Worm (Caenorhabditis elegans) whole organism, early embryonic: ENCODE data around the gene cyp-33C11.

Experiments
- B0310.2 ChIP-seq: sonication (generic microtip); optimal IDR thresholded peaks from 2 replicates; lab custom pipeline; 2016; ENCODE audit warnings: mild to moderate bottlenecking, missing genetic modification characterization, missing compliant biosample characterization
- F13C5.2 ChIP-seq: sonication (generic microtip); optimal IDR thresholded peaks from 2 replicates; lab custom pipeline; 2017; ENCODE audit warnings: mild to moderate bottlenecking, missing genetic modification characterization, inconsistent platforms, missing compliant biosample characterization
- aly-1 ChIP-seq: sonication (generic microtip); optimal IDR thresholded peaks from 2 replicates; lab custom pipeline; 2016; ENCODE audit warnings: missing genetic modification characterization, missing compliant biosample characterization
- ama-1 ChIP-seq: fragments of 150-350 bp; optimal IDR thresholded peaks from 2 replicates; lab custom pipeline; 2014
- ceh-13 ChIP-seq: fragments of 200-800 bp; sonication (Bioruptor generic); optimal IDR thresholded peaks from 2 replicates; lab custom pipeline; 2018; ENCODE audit warnings: mild to moderate bottlenecking, missing genetic modification characterization, missing compliant biosample characterization
- ceh-36 ChIP-seq: sonication (generic microtip); optimal IDR thresholded peaks from 2 replicates; lab custom pipeline; 2016; ENCODE audit warnings: missing genetic modification characterization, inconsistent platforms, missing compliant biosample characterization
- ets-7 ChIP-seq: sonication (generic microtip); optimal IDR thresholded peaks from 2 replicates; lab custom pipeline; 2016; ENCODE audit warnings: missing genotype, missing genetic modification characterization, missing compliant biosample characterization
- flt-1 ChIP-seq: fragments of 200-800 bp; sonication (Bioruptor generic); IDR thresholded peaks from 2 replicates; pipeline ENCODE4 v1.3.6; 2022; ENCODE audit warnings: missing genetic modification characterization, missing compliant biosample characterization
- hmbx-1 ChIP-seq: sonication (generic microtip); optimal IDR thresholded peaks from 2 replicates; lab custom pipeline; 2016; ENCODE audit warnings: mild to moderate bottlenecking, missing genetic modification characterization, missing compliant biosample characterization
- hmg-4 ChIP-seq: fragments of 200-800 bp; sonication (Bioruptor generic); optimal IDR thresholded peaks from 2 replicates; lab custom pipeline; 2018; ENCODE audit warnings: mild to moderate bottlenecking, missing genetic modification characterization, missing compliant biosample characterization
- hnd-1 ChIP-seq: sonication (generic microtip); optimal IDR thresholded peaks from 2 replicates; lab custom pipeline; 2016; ENCODE audit warnings: missing genetic modification characterization, missing compliant biosample characterization
- pes-1 ChIP-seq: fragments of 200-800 bp; sonication (Bioruptor generic); IDR thresholded peaks from 2 replicates; pipeline ENCODE4 v1.3.6; 2022; ENCODE audit warnings: missing genetic modification reagents, missing genetic modification characterization, missing compliant biosample characterization
- scrt-1 ChIP-seq: fragments of 200-800 bp; sonication (Bioruptor generic); IDR thresholded peaks from 2 replicates; pipeline ENCODE4 v1.3.6; 2022; ENCODE audit warnings: missing genetic modification characterization, missing compliant biosample characterization
- sea-1 ChIP-seq: fragments of 200-800 bp; sonication (Bioruptor generic); conservative IDR thresholded peaks from 2 replicates; pipeline ENCODE4 v1.3.6; 2022; ENCODE audit warnings: missing genetic modification characterization, missing compliant biosample characterization
- tbx-11 ChIP-seq: fragments of 200-800 bp; sonication (Bioruptor generic); IDR thresholded peaks from 2 replicates; pipeline ENCODE4 v1.3.6; 2022; ENCODE audit warnings: missing genetic modification characterization, missing compliant biosample characterization
- tbx-37 ChIP-seq: fragments of 200-800 bp; sonication (Bioruptor generic); conservative IDR thresholded peaks from 2 replicates; pipeline ENCODE4 v1.3.6; 2022; ENCODE audit warnings: missing genetic modification reagents, missing genetic modification characterization, missing compliant biosample characterization
- tra-4 ChIP-seq: sonication (generic microtip); optimal IDR thresholded peaks from 2 replicates; lab custom pipeline; 2017; ENCODE audit warnings: missing genetic modification characterization, missing compliant biosample characterization

Gene cyp-33C11

DNA sequence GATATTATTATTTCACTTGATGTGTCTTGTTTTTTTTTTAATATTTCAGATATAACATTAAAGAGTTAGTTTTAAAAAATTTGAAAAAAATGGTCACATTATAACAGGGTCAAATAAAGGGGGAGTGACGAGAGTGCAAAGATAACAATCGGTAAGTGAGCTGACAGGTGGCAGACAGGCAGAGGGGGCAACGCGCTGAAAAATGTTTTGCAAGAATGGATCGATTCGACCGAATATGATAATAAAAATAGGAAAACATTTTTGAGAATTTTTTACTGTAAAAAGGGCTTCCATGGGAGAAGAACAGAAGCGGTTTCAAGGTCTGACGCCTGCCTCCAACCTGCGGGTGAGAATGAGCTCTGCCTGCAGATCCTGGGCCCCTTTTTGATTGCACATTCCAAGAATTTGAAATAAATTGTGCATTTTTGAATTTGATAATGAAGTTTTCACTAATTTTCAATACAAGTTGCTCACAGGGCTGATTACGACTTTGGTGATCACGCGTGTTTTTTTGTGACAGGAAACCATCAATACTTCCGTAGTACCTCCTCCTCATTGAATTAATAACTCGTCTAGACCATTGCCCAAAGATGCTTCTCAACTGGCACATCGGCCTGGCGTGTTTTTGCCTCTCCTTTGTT, 13.2 kb downstream of the cyp-33C11 start, which contains the start of the genes ugt-29 and srx-5:
TSS of gene ugt-29 (minus strand) at position 101 of the 641 bp plus-strand sequence.
TSS of gene srx-5 (plus strand) at position 591 of the 641 bp plus-strand sequence.
- no peak for TF ChIP-seq scrt-1
- TF ChIP-seq tbx-37 (GFP tag; lab: Robert Waterston, UW): no peak

DNA sequence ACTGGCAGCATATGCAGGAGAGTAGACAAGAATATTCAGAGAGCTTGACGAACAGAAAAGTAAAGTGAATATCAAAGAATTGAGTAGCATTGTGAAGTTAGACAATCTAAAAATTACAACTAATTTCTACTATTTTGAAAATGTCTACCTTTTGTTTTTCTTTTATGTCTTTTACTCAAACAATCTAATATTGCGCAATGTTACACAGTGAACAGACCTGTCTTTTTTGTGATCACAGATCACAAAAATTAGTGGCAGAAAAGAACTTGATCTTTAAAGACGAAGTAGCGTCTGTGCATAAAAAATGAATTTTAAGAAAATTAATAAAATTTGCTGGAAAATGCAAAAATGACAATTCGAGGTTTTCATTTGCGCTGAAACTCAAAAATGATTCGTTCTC, 13.7 kb downstream of the cyp-33C11 start:
- TF ChIP-seq B0310.2 (tag; lab: Kevin White, UChicago): no peak
- no peak for TF ChIP-seq flt-1 (GFP tag; lab: Robert Waterston, UW)
- TF ChIP-seq ets-7 (tag; lab: Kevin White, UChicago): no peak
- no peak for TF ChIP-seq tbx-11 (GFP tag; lab: Robert Waterston, UW)
- TF ChIP-seq pes-1: no peak
- TF ChIP-seq scrt-1: no peak

DNA sequence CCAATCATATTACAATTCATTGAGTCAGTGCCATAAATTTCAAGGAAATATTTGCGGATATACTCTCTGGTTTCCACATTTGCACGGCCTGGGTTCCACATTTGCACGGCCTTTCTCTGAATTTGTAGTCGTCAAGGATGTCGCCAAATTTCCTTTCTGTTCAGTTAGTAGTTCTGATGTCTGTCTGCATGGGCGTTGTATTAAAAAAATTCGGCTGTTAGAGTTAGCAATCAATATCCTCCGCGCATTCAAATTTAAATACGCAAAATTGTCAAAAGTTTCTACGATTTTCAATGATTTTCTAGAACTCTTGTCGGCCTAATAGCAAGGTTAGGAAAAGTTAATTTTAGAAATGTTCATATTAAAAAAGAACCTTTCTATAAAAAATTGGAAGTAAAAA, 16.9 kb downstream of the cyp-33C11 start, which contains the start of gene srj-52:
TSS of gene srj-52 (minus strand) at position 101 of the 400 bp plus-strand sequence.
- no peak for TF ChIP-seq ceh-13 (GFP tag; lab: Kevin White, UChicago)

DNA sequence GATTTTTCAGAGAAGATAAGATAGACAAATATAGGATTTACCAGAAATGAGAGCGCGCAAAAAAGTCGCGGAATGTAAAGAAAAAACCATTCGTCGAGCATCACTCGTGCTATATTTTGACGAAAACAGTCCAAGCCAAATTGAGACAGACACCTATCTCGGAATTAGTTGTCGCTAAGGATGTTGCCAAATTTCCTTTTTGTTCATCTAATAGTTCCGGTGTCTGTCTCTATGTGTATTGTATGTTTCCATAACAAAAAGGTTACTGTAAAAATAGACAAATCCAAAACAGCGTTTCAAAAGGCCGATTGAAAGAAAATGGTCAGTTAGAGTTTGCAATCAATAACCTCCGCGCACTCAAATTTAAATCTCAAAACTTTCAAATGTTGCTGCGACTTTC, 18.2 kb downstream of the cyp-33C11 start, which contains the start of gene srj-53:
TSS of gene srj-53 (minus strand) at position 101 of the 400 bp plus-strand sequence.
- TF ChIP-seq B0310.2 (tag; lab: Kevin White, UChicago) (no peak), aly-1 (tag; lab: Kevin White, UChicago) (no peak), hnd-1 (tag; lab: Kevin White, UChicago) (no peak), sea-1 (GFP tag; lab: Robert Waterston, UW) (no peak), ets-7 (tag; lab: Kevin White, UChicago) (no peak), ceh-36 (tag; lab: Kevin White, UChicago) (no peak), scrt-1 (no peak), pes-1 (no peak), flt-1 (GFP tag; lab: Robert Waterston, UW) (no peak), tbx-37 (GFP tag; lab: Robert Waterston, UW) (no peak), F13C5.2 (tag; lab: Kevin White, UChicago) (no peak), hmg-4 (GFP tag; lab: Kevin White, UChicago) (no peak), tbx-11 (GFP tag; lab: Robert Waterston, UW) (no peak)

DNA sequence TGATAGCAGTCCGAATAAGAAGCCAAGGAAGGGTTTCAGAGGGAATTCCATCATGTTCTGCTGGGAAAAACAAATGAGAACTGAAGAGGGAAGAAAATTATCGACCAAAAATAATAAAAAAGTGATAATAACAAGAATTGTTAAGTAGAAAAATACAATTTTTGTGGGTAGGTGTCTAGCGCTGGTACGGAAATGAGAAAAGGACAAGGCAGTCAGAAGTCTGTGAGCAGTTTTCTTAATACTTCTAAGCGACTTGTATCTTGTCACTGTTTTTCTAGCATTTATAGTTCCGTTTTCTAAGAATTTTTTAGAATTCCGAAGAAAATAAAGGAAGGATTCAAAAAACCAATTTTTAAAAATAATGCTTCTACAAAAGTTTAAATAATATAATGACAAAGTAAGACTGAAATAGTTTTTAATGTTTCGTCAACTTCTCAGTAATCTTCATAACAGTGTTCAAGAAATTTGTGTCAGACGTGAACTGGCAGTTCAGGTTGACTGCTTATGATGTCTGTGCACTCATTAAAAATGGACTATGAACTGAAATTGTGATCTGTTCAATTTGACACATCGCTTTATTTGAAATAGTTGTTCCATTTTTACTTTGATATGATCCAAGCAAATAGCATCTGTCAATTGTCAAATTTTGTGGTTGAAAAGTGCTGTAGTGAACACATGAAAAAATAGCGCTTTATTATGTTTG, 19.9 kb downstream of the cyp-33C11 start, which contains the start of gene srx-4:
TSS of gene srx-4 (minus strand) at position 51 of the 703 bp plus-strand sequence.
- TF ChIP-seq hnd-1 (tag; lab: Kevin White, UChicago) (no peak), aly-1 (tag; lab: Kevin White, UChicago) (no peak), B0310.2 (tag; lab: Kevin White, UChicago) (no peak), hmbx-1 (no peak), ama-1 (lab: Kevin White, UChicago) (no peak), sea-1 (GFP tag; lab: Robert Waterston, UW) (no peak), ets-7 (tag; lab: Kevin White, UChicago) (no peak), flt-1 (GFP tag; lab: Robert Waterston, UW) (no peak), scrt-1 (no peak), ceh-13 (GFP tag; lab: Kevin White, UChicago) (no peak), F13C5.2 (tag; lab: Kevin White, UChicago) (no peak), hmg-4 (GFP tag; lab: Kevin White, UChicago) (no peak), tra-4 (tag; lab: Kevin White, UChicago) (no peak), ceh-36 (tag; lab: Kevin White, UChicago) (no peak)

DNA sequence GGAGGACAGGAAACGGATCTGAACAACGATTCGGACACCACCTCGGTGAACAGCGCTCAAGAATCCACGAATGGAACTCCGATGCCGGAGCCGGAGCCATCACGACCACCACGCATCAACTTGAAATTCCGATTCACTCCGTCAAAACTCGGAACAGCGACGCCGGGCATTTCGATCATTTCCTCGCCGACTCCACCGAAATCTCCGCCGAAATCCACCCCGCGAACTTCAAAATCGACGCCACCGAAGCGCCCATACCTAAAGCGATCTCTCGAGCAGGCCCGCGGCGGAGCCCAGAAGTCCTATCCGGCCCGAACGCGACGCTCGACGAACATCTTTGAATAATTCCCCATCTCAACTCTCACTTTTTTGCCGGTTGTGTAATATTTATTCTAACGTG, 23.2 kb downstream of the cyp-33C11 start:
- no peak for TF ChIP-seq hnd-1 (tag; lab: Kevin White, UChicago)
- no peak for TF ChIP-seq ama-1 (lab: Kevin White, UChicago)
- TF ChIP-seq F13C5.2 (tag; lab: Kevin White, UChicago): no peak
- TF ChIP-seq ceh-13 (GFP tag; lab: Kevin White, UChicago): no peak
- TF ChIP-seq scrt-1: no peak
- TF ChIP-seq B0310.2 (tag; lab: Kevin White, UChicago): no peak
- no peak for TF ChIP-seq tbx-11 (GFP tag; lab: Robert Waterston, UW)
- no peak for TF ChIP-seq flt-1 (GFP tag; lab: Robert Waterston, UW)

DNA sequence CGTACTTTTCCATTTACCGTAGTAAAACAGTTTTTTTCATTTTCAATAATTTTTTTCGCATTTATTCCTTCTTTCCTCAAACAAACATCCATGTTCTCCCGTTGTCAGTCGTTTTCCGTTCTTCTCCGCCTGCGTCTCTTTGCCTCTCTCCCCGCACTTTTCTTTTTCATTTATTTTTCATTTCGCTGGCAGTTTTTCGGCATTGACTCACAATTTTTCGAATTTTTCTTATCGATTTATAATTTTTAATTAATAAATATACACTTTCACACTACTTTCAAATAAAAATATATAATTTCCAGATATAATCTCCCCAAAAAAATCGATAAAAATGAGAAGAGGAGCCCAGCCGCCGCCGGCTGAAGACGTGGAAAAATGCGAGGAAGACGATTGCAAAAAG, 25.4 kb downstream of the cyp-33C11 start, which contains the start of gene H25P19.1:
TSS of gene H25P19.1 (plus strand) at position 301 of the 400 bp plus-strand sequence.
- no peak for TF ChIP-seq ets-7 (tag; lab: Kevin White, UChicago)
- TF ChIP-seq tra-4 (tag; lab: Kevin White, UChicago): no peak
- no peak for TF ChIP-seq ceh-13 (GFP tag; lab: Kevin White, UChicago)
- no peak for TF ChIP-seq ceh-36 (tag; lab: Kevin White, UChicago)
- TF ChIP-seq aly-1 (tag; lab: Kevin White, UChicago): no peak
- TF ChIP-seq tbx-11 (GFP tag; lab: Robert Waterston, UW): no peak
- TF ChIP-seq pes-1: no peak
- TF ChIP-seq scrt-1: no peak

DNA sequence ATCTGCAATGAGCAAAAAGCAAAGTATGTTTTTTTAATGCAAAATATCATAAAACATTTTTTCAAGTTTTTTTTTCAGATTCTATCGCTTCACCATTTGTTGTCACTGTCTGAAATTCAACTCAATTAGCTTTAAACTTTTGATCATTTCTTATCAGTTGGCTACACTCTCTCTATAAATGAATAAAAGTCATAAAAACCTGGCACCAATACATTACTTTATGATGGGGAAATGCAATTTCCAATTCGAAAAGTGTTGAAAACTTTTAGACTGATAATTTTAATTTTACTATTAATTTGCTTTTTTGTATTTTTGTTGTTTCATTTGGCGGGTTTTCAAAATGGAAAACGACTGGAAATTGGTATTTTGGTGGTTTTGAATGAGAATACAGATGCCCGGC, 28.9 kb downstream of the cyp-33C11 start, which contains the start of gene F31F4.1:
TSS of gene F31F4.1 (plus strand) at position 203 of the 400 bp plus-strand sequence.
- TF ChIP-seq aly-1 (tag; lab: Kevin White, UChicago) (no peak), scrt-1 (no peak), hnd-1 (tag; lab: Kevin White, UChicago) (no peak), flt-1 (GFP tag; lab: Robert Waterston, UW) (no peak), tra-4 (tag; lab: Kevin White, UChicago) (no peak), ceh-36 (tag; lab: Kevin White, UChicago) (no peak), hmbx-1 (no peak), tbx-37 (GFP tag; lab: Robert Waterston, UW) (no peak), ceh-13 (GFP tag; lab: Kevin White, UChicago) (no peak), sea-1 (GFP tag; lab: Robert Waterston, UW) (no peak), F13C5.2 (tag; lab: Kevin White, UChicago) (no peak), pes-1 (no peak), ets-7 (tag; lab: Kevin White, UChicago) (no peak), B0310.2 (tag; lab: Kevin White, UChicago) (no peak), hmg-4 (GFP tag; lab: Kevin White, UChicago) (no peak), tbx-11 (GFP tag; lab: Robert Waterston, UW) (no peak), ama-1 (lab: Kevin White, UChicago) (no peak)
